Fruit fly (Drosophila melanogaster): ENCODE data around the gene CG17726.

The CG17726 gene

dm6 chr3R:11211291-11212061 is 15.1 kb upstream of the CG17726 start:
- TF ChIP-seq CG7101 (tag; optimal IDR thresholded peaks at IDR 0.05): peak; percentile 68
- TF ChIP-seq kay (GFP tag; ENCODE audit: borderline replicate concordance): no peak
- TF ChIP-seq CG11617 (GFP tag; optimal IDR thresholded peaks at IDR 0.05): peak; percentile 69
- TF ChIP-seq CG1620 (GFP tag; optimal IDR thresholded peaks at IDR 0.05): peak; percentile 61
- peak; percentile 44 for TF ChIP-seq CG7045 (GFP tag; optimal IDR thresholded peaks at IDR 0.05)
- TF ChIP-seq cnc (optimal IDR thresholded peaks at IDR 0.05): no peak
- TF ChIP-seq CG33017 (tag; optimal IDR thresholded peaks at IDR 0.05): peak; percentile 49
- TF ChIP-seq Crg-1 (GFP tag; optimal IDR thresholded peaks at IDR 0.05): peak; percentile 40
- TF ChIP-seq Mnt (GFP tag; optimal IDR thresholded peaks at IDR 0.05): peak; percentile 95
- TF ChIP-seq toe (GFP tag; optimal IDR thresholded peaks at IDR 0.05): peak; percentile 72
- TF ChIP-seq CG14711 (tag; optimal IDR thresholded peaks at IDR 0.05): peak; percentile 62
- TF ChIP-seq ovo (GFP tag; optimal IDR thresholded peaks at IDR 0.05): peak; percentile 87
- TF ChIP-seq Hr96 (GFP tag; optimal IDR thresholded peaks at IDR 0.05): peak; percentile 67
- no peak for TF ChIP-seq CG5204 (GFP tag; optimal IDR thresholded peaks at IDR 0.05)
- TF ChIP-seq tj (GFP tag; optimal IDR thresholded peaks at IDR 0.05): peak; percentile 75
- peak; percentile 61 for TF ChIP-seq cic (GFP tag; optimal IDR thresholded peaks at IDR 0.05)
- TF ChIP-seq bab1 (GFP tag; optimal IDR thresholded peaks at IDR 0.05): peak; percentile 55
- no peak for TF ChIP-seq Clk (GFP tag; optimal IDR thresholded peaks at IDR 0.05)
- peak; percentile 58 for TF ChIP-seq pad (GFP tag; optimal IDR thresholded peaks at IDR 0.05)
- peak; percentile 68 for TF ChIP-seq CG12768 (GFP tag; optimal IDR thresholded peaks at IDR 0.05)

- TF ChIP-seq Crg-1 (GFP tag; optimal IDR thresholded peaks at IDR 0.05) (peak; percentile 34), pad (GFP tag; optimal IDR thresholded peaks at IDR 0.05) (peak; percentile 70), CG5204 (GFP tag; optimal IDR thresholded peaks at IDR 0.05) (peak; percentile 80), Clk (GFP tag; optimal IDR thresholded peaks at IDR 0.05) (peak; percentile 47), CG14711 (tag; optimal IDR thresholded peaks at IDR 0.05) (peak; percentile 75), CG11617 (GFP tag; optimal IDR thresholded peaks at IDR 0.05) (peak; percentile 82), tj (GFP tag; optimal IDR thresholded peaks at IDR 0.05) (peak; percentile 54), Hr96 (GFP tag; optimal IDR thresholded peaks at IDR 0.05) (peak; percentile 74), CG12768 (GFP tag; optimal IDR thresholded peaks at IDR 0.05) (peak; percentile 78), ovo (GFP tag; optimal IDR thresholded peaks at IDR 0.05) (peak; percentile 27), CG33017 (tag; optimal IDR thresholded peaks at IDR 0.05) (peak; percentile 86), Mnt (GFP tag; optimal IDR thresholded peaks at IDR 0.05) (peak; percentile 83), CG1620 (GFP tag; optimal IDR thresholded peaks at IDR 0.05) (peak; percentile 68), cnc (optimal IDR thresholded peaks at IDR 0.05) (no peak), toe (GFP tag; optimal IDR thresholded peaks at IDR 0.05) (peak; percentile 70), cic (GFP tag; optimal IDR thresholded peaks at IDR 0.05) (peak; percentile 68), kay (GFP tag; ENCODE audit: borderline replicate concordance) (no peak), CG7045 (GFP tag; optimal IDR thresholded peaks at IDR 0.05) (peak; percentile 72), bab1 (GFP tag; optimal IDR thresholded peaks at IDR 0.05) (peak; percentile 75), CG7101 (tag; optimal IDR thresholded peaks at IDR 0.05) (peak; percentile 86)
Measured at dm6 chr3R:11214449-11214950, 12.1 kb upstream of the CG17726 start, which contains the start of gene ZnT86D. ZnT86D (minus strand) TSS chr3R:11214539.

dm6 chr3R:11216156-11216630 is 10.4 kb upstream of the CG17726 start, which contains the start of the genes RpS25 and CG4820:
RpS25 (minus strand) TSS chr3R:11216287.
CG4820 (plus strand) TSS chr3R:11216535.
- TF ChIP-seq toe (GFP tag; optimal IDR thresholded peaks at IDR 0.05) (peak; percentile 87), CG14711 (tag; optimal IDR thresholded peaks at IDR 0.05) (peak; percentile 97), Hr96 (GFP tag; optimal IDR thresholded peaks at IDR 0.05) (peak; percentile 94), tj (GFP tag; optimal IDR thresholded peaks at IDR 0.05) (peak; percentile 82), bab1 (GFP tag; optimal IDR thresholded peaks at IDR 0.05) (peak; percentile 97), Mnt (GFP tag; optimal IDR thresholded peaks at IDR 0.05) (peak; percentile 93), CG11617 (GFP tag; optimal IDR thresholded peaks at IDR 0.05) (peak; percentile 96), pad (GFP tag; optimal IDR thresholded peaks at IDR 0.05) (peak; percentile 83), CG33017 (tag; optimal IDR thresholded peaks at IDR 0.05) (peak; percentile 88), kay (GFP tag; ENCODE audit: borderline replicate concordance) (no peak), cic (GFP tag; optimal IDR thresholded peaks at IDR 0.05) (peak; percentile 81), Clk (GFP tag; optimal IDR thresholded peaks at IDR 0.05) (peak; percentile 88), CG5204 (GFP tag; optimal IDR thresholded peaks at IDR 0.05) (no peak), CG7045 (GFP tag; optimal IDR thresholded peaks at IDR 0.05) (peak; percentile 90), ovo (GFP tag; optimal IDR thresholded peaks at IDR 0.05) (peak; percentile 91), Crg-1 (GFP tag; optimal IDR thresholded peaks at IDR 0.05) (peak; percentile 96), CG12768 (GFP tag; optimal IDR thresholded peaks at IDR 0.05) (peak; percentile 93), CG7101 (tag; optimal IDR thresholded peaks at IDR 0.05) (peak; percentile 94), cnc (optimal IDR thresholded peaks at IDR 0.05) (no peak), CG1620 (GFP tag; optimal IDR thresholded peaks at IDR 0.05) (peak; percentile 96)

dm6 chr3R:11219883-11220282 is 6.7 kb upstream of the CG17726 start, which contains the start of gene CG6689:
CG6689 (minus strand) TSS chr3R:11220064.
- TF ChIP-seq CG11617 (GFP tag; optimal IDR thresholded peaks at IDR 0.05): peak; percentile 6
- no peak for TF ChIP-seq Clk (GFP tag; optimal IDR thresholded peaks at IDR 0.05)
- TF ChIP-seq pad (GFP tag; optimal IDR thresholded peaks at IDR 0.05): no peak
- TF ChIP-seq Mnt (GFP tag; optimal IDR thresholded peaks at IDR 0.05): peak; percentile 13

Data from whole organism, adult.